6 worm cellular contexts compared by ENCODE assay signal in the genomic region with DNA sequence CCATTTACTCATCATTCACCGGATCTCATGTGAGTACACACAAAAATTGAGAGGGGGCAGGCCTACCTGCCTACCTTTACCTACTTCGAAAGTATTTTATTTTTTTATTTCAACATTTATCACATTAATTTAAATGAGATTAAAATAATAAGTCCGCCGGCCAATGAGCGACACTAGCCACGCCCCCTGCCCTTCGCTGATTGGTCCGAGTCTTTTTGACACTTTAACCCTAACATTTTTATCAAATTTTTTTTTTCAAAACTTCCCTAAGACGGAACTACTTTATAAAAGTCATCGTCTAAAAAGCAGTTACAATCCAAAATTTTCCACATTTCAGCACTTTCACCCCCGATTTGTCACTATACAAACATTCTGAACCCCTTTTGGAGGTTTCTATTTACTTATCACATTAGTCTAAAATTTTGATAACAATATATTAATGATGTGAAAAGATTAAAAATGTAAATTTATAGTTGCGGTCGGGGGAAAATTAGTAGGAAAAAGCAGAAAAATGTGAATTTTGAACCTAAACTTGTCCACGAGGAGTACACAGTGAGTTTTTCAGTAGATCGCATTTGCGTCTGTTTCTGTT.
TF ChIP-seq lines count a peak whose summit lies in the region.

No protein-coding gene starts in this region.

TF ChIP-seq in whole organism, L1 larva, 84 proteins besides CTCF, POLR2A, EP300 and RAD21:
- TF ChIP-seq elt-2 (tag; optimal IDR thresholded peaks at IDR 0.05; lab: Kevin White, UChicago) (peak; percentile 25), efl-3 (GFP tag; optimal IDR thresholded peaks at IDR 0.05; lab: Kevin White, UChicago) (no peak), efl-1 (optimal IDR thresholded peaks at IDR 0.05; lab: Kevin White, UChicago) (no peak), efl-1 (GFP tag; optimal IDR thresholded peaks at IDR 0.05 in 1 of 2; lab: Kevin White, UChicago) (peak in 1 of 2 experiments; percentile 41)
TF ChIP-seq in whole organism, L1 larva: peak in this region for 2.

TF ChIP-seq in whole organism, L2 larva, 48 proteins besides CTCF, POLR2A, EP300 and RAD21:
- TF ChIP-seq F13H6.1 (tag; optimal IDR thresholded peaks at IDR 0.05; lab: Kevin White, UChicago): no peak
- TF ChIP-seq fos-1 (tag; optimal IDR thresholded peaks at IDR 0.05; lab: Kevin White, UChicago): peak; percentile 79

TF ChIP-seq in whole organism, L3 larva, 47 proteins besides CTCF, POLR2A, EP300 and RAD21 (continues in another document):
- TF ChIP-seq ZK546.5 (tag; optimal IDR thresholded peaks at IDR 0.05; lab: Kevin White, UChicago) (no peak), elt-2 (tag; optimal IDR thresholded peaks at IDR 0.05; lab: Kevin White, UChicago) (peak; percentile 64), lin-39 (tag; optimal IDR thresholded peaks at IDR 0.05; lab: Kevin White, UChicago) (no peak), fos-1 (tag; optimal IDR thresholded peaks at IDR 0.05; lab: Kevin White, UChicago) (no peak), nhr-28 (tag; optimal IDR thresholded peaks at IDR 0.05; lab: Kevin White, UChicago) (no peak), ceh-16 (tag; optimal IDR thresholded peaks at IDR 0.05; lab: Kevin White, UChicago) (no peak), tbx-2 (tag; optimal IDR thresholded peaks at IDR 0.05; lab: Kevin White, UChicago) (no peak), fkh-2 (tag; optimal IDR thresholded peaks at IDR 0.05; lab: Kevin White, UChicago) (no peak), unc-62 (GFP tag; optimal IDR thresholded peaks at IDR 0.05; lab: Kevin White, UChicago) (no peak), ceh-28 (tag; optimal IDR thresholded peaks at IDR 0.05; lab: Kevin White, UChicago) (no peak), nfya-1 (tag; optimal IDR thresholded peaks at IDR 0.05; lab: Kevin White, UChicago; ENCODE audit: insufficient read depth) (peak; percentile 76), egl-27 (tag; optimal IDR thresholded peaks at IDR 0.05; lab: Kevin White, UChicago) (no peak), nhr-23 (tag; optimal IDR thresholded peaks at IDR 0.05; lab: Kevin White, UChicago) (no peak), unc-39 (tag; optimal IDR thresholded peaks at IDR 0.05; lab: Kevin White, UChicago) (no peak), pha-4 (tag; optimal IDR thresholded peaks at IDR 0.05; lab: Kevin White, UChicago) (no peak), nhr-11 (tag; optimal IDR thresholded peaks at IDR 0.05; lab: Kevin White, UChicago) (no peak), fkh-10 (GFP tag; optimal IDR thresholded peaks at IDR 0.05; lab: Kevin White, UChicago) (no peak), ztf-11 (tag; optimal IDR thresholded peaks at IDR 0.05; lab: Kevin White, UChicago) (no peak), nhr-77 (tag; optimal IDR thresholded peaks at IDR 0.05; lab: Kevin White, UChicago) (no peak), nhr-67 (tag; optimal IDR thresholded peaks at IDR 0.05; lab: Kevin White, UChicago) (no peak), R02D3.7 (tag; optimal IDR thresholded peaks at IDR 0.05; lab: Kevin White, UChicago) (no peak)

TF ChIP-seq in whole organism, L4 larva, 104 proteins besides CTCF, POLR2A, EP300 and RAD21 (continues in another document):
- TF ChIP-seq arid-1 (GFP tag; conservative IDR thresholded peaks at IDR 0.05; lab: Robert Waterston, UW): no peak
- no peak for TF ChIP-seq ztf-11 (tag; optimal IDR thresholded peaks at IDR 0.05; lab: Kevin White, UChicago)
- TF ChIP-seq daf-16 (GFP tag; optimal IDR thresholded peaks at IDR 0.05; lab: Kevin White, UChicago): no peak
- peak; percentile 41 for TF ChIP-seq daf-16 (tag; optimal IDR thresholded peaks at IDR 0.05; lab: Kevin White, UChicago)
- TF ChIP-seq ztf-7 (tag; optimal IDR thresholded peaks at IDR 0.05; lab: Kevin White, UChicago): no peak
- TF ChIP-seq vab-7 (GFP tag; IDR thresholded peaks at IDR 0.05; lab: Robert Waterston, UW): no peak
- TF ChIP-seq php-3 (GFP tag; IDR thresholded peaks at IDR 0.05; lab: Robert Waterston, UW): no peak
- TF ChIP-seq F49E8.2 (tag; optimal IDR thresholded peaks at IDR 0.05; lab: Kevin White, UChicago; ENCODE audit: borderline replicate concordance): no peak
- TF ChIP-seq saeg-2 (GFP tag; IDR thresholded peaks at IDR 0.05; lab: Robert Waterston, UW): no peak
- no peak for TF ChIP-seq ama-1 (optimal IDR thresholded peaks at IDR 0.05; lab: Kevin White, UChicago)
- TF ChIP-seq zip-11 (GFP tag; IDR thresholded peaks at IDR 0.05; lab: Robert Waterston, UW): no peak
- no peak for TF ChIP-seq nhr-102 (tag; optimal IDR thresholded peaks at IDR 0.05; lab: Kevin White, UChicago)
- TF ChIP-seq mdt-29 (GFP tag; IDR thresholded peaks at IDR 0.05; lab: Robert Waterston, UW): no peak
- no peak for TF ChIP-seq ceh-32 (tag; optimal IDR thresholded peaks at IDR 0.05; lab: Kevin White, UChicago; ENCODE audit: poor library complexity)
- TF ChIP-seq nhr-237 (tag; optimal IDR thresholded peaks at IDR 0.05; lab: Kevin White, UChicago): no peak
- TF ChIP-seq pqm-1 (tag; optimal IDR thresholded peaks at IDR 0.05; lab: Kevin White, UChicago): peak; percentile 49
- no peak for TF ChIP-seq rbr-2 (tag; optimal IDR thresholded peaks at IDR 0.05; lab: Kevin White, UChicago)
- TF ChIP-seq Y48G9A.11 (GFP tag; IDR thresholded peaks at IDR 0.05; lab: Robert Waterston, UW): no peak
- no peak for TF ChIP-seq ctbp-1 (GFP tag; IDR thresholded peaks at IDR 0.05; lab: Robert Waterston, UW)
- no peak for TF ChIP-seq zag-1 (tag; optimal IDR thresholded peaks at IDR 0.05; lab: Kevin White, UChicago)
- no peak for TF ChIP-seq egl-43 (GFP tag; IDR thresholded peaks at IDR 0.05; lab: Robert Waterston, UW)

TF ChIP-seq in whole organism, late embryonic, 69 proteins besides CTCF, POLR2A, EP300 and RAD21:
- peak; percentile 59 for TF ChIP-seq nfya-1 (tag; optimal IDR thresholded peaks at IDR 0.05; lab: Kevin White, UChicago)
- no peak for TF ChIP-seq ceh-18 (tag; optimal IDR thresholded peaks at IDR 0.05; lab: Kevin White, UChicago)

TF ChIP-seq in whole organism, young adult, 124 proteins besides CTCF, POLR2A, EP300 and RAD21:
- no peak for TF ChIP-seq him-1 (tag; optimal IDR thresholded peaks at IDR 0.05; lab: Kevin White, UChicago)
- TF ChIP-seq let-526 (GFP tag; IDR thresholded peaks at IDR 0.05; lab: Robert Waterston, UW): no peak
- TF ChIP-seq nhr-120 (GFP tag; IDR thresholded peaks at IDR 0.05; lab: Robert Waterston, UW): no peak
- TF ChIP-seq ztf-25 (GFP tag; IDR thresholded peaks at IDR 0.05; lab: Robert Waterston, UW): no peak
- peak; percentile 9 for TF ChIP-seq nhr-80 (tag; optimal IDR thresholded peaks at IDR 0.05; lab: Kevin White, UChicago)
- no peak for TF ChIP-seq egrh-3 (GFP tag; IDR thresholded peaks at IDR 0.05; lab: Robert Waterston, UW)
- no peak for TF ChIP-seq pha-4 (tag; optimal IDR thresholded peaks at IDR 0.05; lab: Kevin White, UChicago)
